Fruit fly (Drosophila melanogaster): Measurements from ENCODE around the gene jp.
A peak's percentile ranks its signal among the peaks of the same experiment; 100 is the strongest.

The jp gene

DNA sequence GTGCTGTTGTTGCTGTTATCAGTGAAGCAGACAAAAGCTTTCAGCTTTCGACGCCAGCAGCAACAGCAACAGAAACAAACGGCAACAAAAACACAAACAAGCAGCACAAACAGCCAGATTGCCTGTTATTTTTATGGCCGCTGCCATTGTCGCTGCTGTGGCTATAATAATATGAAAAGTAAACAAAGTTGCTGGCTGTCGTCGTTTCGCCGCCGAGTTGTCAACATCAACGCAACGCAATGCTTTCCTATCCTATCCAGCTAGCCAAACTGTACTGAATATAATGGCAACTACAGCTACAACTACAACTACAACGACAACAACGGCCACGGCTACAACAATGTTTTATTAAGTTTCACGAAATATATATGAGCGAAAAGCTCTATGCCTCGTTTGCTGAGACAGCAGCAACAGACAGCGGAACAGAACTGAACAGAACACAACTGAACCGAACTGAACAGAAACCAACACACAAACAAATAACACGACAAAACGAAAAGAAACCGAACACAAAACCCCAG, 4.2 kb upstream of the jp start (continued):
- TF ChIP-seq salm (tag; optimal IDR thresholded peaks at IDR 0.05) (peak; percentile 53), Dek (tag; optimal IDR thresholded peaks at IDR 0.05) (peak; percentile 10), yki (optimal IDR thresholded peaks at IDR 0.05) (no peak), Hr78 (GFP tag; optimal IDR thresholded peaks at IDR 0.05) (no peak), CG12391 (tag; optimal IDR thresholded peaks at IDR 0.05) (no peak), hth (optimal IDR thresholded peaks at IDR 0.05) (no peak), tll (GFP tag; optimal IDR thresholded peaks at IDR 0.05) (no peak), bsh (GFP tag; optimal IDR thresholded peaks at IDR 0.05) (peak in 1 of 2 experiments; percentile 39), CG4617 (GFP tag; optimal IDR thresholded peaks at IDR 0.05; ENCODE audit: borderline replicate concordance) (no peak), CG6765 (GFP tag; optimal IDR thresholded peaks at IDR 0.05) (peak; percentile 61), CG12071 (GFP tag; optimal IDR thresholded peaks at IDR 0.05) (peak; percentile 64), CG17186 (GFP tag; optimal IDR thresholded peaks at IDR 0.05) (no peak), gem (tag; optimal IDR thresholded peaks at IDR 0.05) (no peak), CG13624 (GFP tag; optimal IDR thresholded peaks at IDR 0.05) (no peak), CG5953 (GFP tag; IDR thresholded peaks at IDR 0.05) (no peak), lab (GFP tag; optimal IDR thresholded peaks at IDR 0.05) (peak; percentile 50), CG6683 (GFP tag; optimal IDR thresholded peaks at IDR 0.05) (no peak), CG14441 (GFP tag; IDR thresholded peaks at IDR 0.05) (no peak), Six4 (GFP tag; optimal IDR thresholded peaks at IDR 0.05) (no peak), Usf (GFP tag; optimal IDR thresholded peaks at IDR 0.05) (no peak), CG13775 (GFP tag; optimal IDR thresholded peaks at IDR 0.05) (no peak), HLHmδ (GFP tag; optimal IDR thresholded peaks at IDR 0.05) (no peak), Max (GFP tag; optimal IDR thresholded peaks at IDR 0.05) (no peak), CG1792 (GFP tag; optimal IDR thresholded peaks at IDR 0.05) (no peak), peb (GFP tag; IDR thresholded peaks at IDR 0.05) (no peak), CG14050 (GFP tag; IDR thresholded peaks at IDR 0.05) (no peak), CG17912 (GFP tag; optimal IDR thresholded peaks at IDR 0.05) (peak; percentile 42), Hmx (GFP tag; optimal IDR thresholded peaks at IDR 0.05) (no peak), dm (GFP tag; optimal IDR thresholded peaks at IDR 0.05) (no peak), Neu2 (GFP tag; optimal IDR thresholded peaks at IDR 0.05; ENCODE audit: borderline replicate concordance) (no peak), CG32532 (GFP tag; IDR thresholded peaks at IDR 0.05) (no peak), repo (GFP tag; optimal IDR thresholded peaks at IDR 0.05) (no peak), CG8765 (GFP tag; IDR thresholded peaks at IDR 0.05) (no peak), Elba2 (GFP tag; optimal IDR thresholded peaks at IDR 0.05) (no peak), cwo (GFP tag; optimal IDR thresholded peaks at IDR 0.05) (no peak), slp2 (GFP tag; optimal IDR thresholded peaks at IDR 0.05) (no peak), Med (GFP tag) (peak; percentile 55), CG11456 (GFP tag; IDR thresholded peaks at IDR 0.05) (no peak), CG1529 (GFP tag; optimal IDR thresholded peaks at IDR 0.05) (no peak), CG15696 (tag; optimal IDR thresholded peaks at IDR 0.05) (no peak), Stat92E (GFP tag; optimal IDR thresholded peaks at IDR 0.05) (no peak), twi (tag; optimal IDR thresholded peaks at IDR 0.05) (no peak), unpg (GFP tag; optimal IDR thresholded peaks at IDR 0.05) (peak; percentile 46), wdn (GFP tag; IDR thresholded peaks at IDR 0.05) (no peak), CG2889 (GFP tag; IDR thresholded peaks at IDR 0.05) (no peak), CG18619 (GFP tag; optimal IDR thresholded peaks at IDR 0.05) (no peak), oc (tag; optimal IDR thresholded peaks at IDR 0.05) (peak; percentile 47), CG10979 (tag; optimal IDR thresholded peaks at IDR 0.05) (no peak), Dfd (GFP tag; optimal IDR thresholded peaks at IDR 0.05) (no peak), phol (tag; optimal IDR thresholded peaks at IDR 0.05) (no peak), CG10565 (GFP tag; optimal IDR thresholded peaks at IDR 0.05) (no peak)

All from whole organism, embryonic.